Worm (Caenorhabditis elegans) whole organism, midembryonic: Measurements from ENCODE around the gene dph-2.

Experiments used
- T22C8.4 ChIP-seq: fragments of 200-800 bp; sonication (Bioruptor generic); IDR thresholded peaks from 2 replicates; pipeline ENCODE4 v1.3.6; 2022; ENCODE audit warnings: missing genetic modification characterization, missing compliant biosample characterization
- cog-1 ChIP-seq: sonication (generic microtip); optimal IDR thresholded peaks from 2 replicates; lab custom pipeline; 2016; ENCODE audit warnings: missing genetic modification characterization, missing compliant biosample characterization
- med-1 ChIP-seq: sonication (generic microtip); optimal IDR thresholded peaks from 2 replicates; lab custom pipeline; 2017; ENCODE audit warnings: missing genetic modification characterization, mild to moderate bottlenecking, missing compliant biosample characterization, antibody characterized with exemption, missing genetic modification reagents; ENCODE audit not compliant: insufficient read depth
- ref-1 ChIP-seq: fragments of 200-800 bp; sonication (Bioruptor generic); conservative IDR thresholded peaks from 2 replicates; pipeline ENCODE4 v1.3.6; 2022; ENCODE audit warnings: missing genetic modification reagents, missing genetic modification characterization, missing compliant biosample characterization
- ztf-29 ChIP-seq: fragments of 200-800 bp; sonication (Bioruptor generic); IDR thresholded peaks from 2 replicates; pipeline ENCODE4 v1.3.6; 2022; ENCODE audit warnings: missing genetic modification reagents, missing genetic modification characterization, missing compliant biosample characterization

DNA sequence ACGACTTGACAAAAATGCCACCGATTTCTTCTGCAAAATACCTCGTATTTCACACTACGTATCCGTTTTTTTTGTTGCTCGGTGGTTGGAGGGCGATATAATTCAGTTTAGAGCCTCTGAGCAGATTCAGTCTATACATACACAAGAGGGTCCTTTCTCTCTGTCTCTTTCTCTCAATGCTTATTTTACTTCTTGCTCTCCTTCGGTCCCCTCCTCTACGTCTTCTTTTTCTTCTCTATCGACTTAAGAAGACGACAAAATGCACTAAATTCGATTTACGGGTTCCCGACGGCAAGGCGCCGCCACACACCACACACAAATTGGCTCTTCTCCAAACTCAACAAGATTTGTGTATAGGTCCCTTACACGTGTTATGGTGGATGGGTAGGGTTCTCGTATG lies 44.9 kb upstream of the dph-2 start:
- TF ChIP-seq ref-1 (GFP tag; lab: Robert Waterston, UW) (no peak), med-1 (GFP tag; lab: Kevin White, UChicago) (no peak), cog-1 (tag; lab: Kevin White, UChicago) (no peak), ztf-29 (GFP tag; lab: Robert Waterston, UW) (no peak), T22C8.4 (no peak)
